Worm (Caenorhabditis elegans) whole organism, mixed stage, embryonic: ENCODE measurements around the gene C08B11.9.

Experiments used
- M03D4.4 ChIP-seq: sonication (generic microtip); optimal IDR thresholded peaks from 2 replicates; lab custom pipeline; 2017; ENCODE audit warnings: mild to moderate bottlenecking, missing genetic modification characterization, missing compliant biosample characterization
- blmp-1 ChIP-seq: fragments of 150-350 bp; optimal IDR thresholded peaks from 2 replicates; lab custom pipeline; 2014; ENCODE audit warnings: missing biosample characterization, missing genetic modification characterization
- ceh-39 ChIP-seq: fragments of 150-350 bp; optimal IDR thresholded peaks from 2 replicates; lab custom pipeline; 2014; ENCODE audit warnings: missing biosample characterization, missing genetic modification characterization
- ceh-43 ChIP-seq: fragments of 200-800 bp; sonication (Bioruptor generic); optimal IDR thresholded peaks from 2 replicates; lab custom pipeline; 2018; ENCODE audit warnings: mild to moderate bottlenecking, missing genetic modification characterization, moderate library complexity, missing compliant biosample characterization
- ces-1 ChIP-seq: fragments of 150-350 bp; optimal IDR thresholded peaks from 2 replicates; lab custom pipeline; 2014; ENCODE audit warnings: missing biosample characterization, missing genetic modification reagents, missing genetic modification characterization
- cnd-1 ChIP-seq: fragments of 200-800 bp; sonication (Bioruptor generic); optimal IDR thresholded peaks from 2 replicates; lab custom pipeline; 2018; ENCODE audit warnings: mild to moderate bottlenecking, missing genetic modification characterization, missing compliant biosample characterization
- drap-1 ChIP-seq: fragments of 200-800 bp; sonication (Bioruptor generic); optimal IDR thresholded peaks from 3 replicates; lab custom pipeline; 2018; ENCODE audit warnings: mild to moderate bottlenecking, missing genetic modification characterization, missing compliant biosample characterization
- elt-1 ChIP-seq: sonication (generic microtip); optimal IDR thresholded peaks from 2 replicates; lab custom pipeline; 2017; ENCODE audit warnings: missing genetic modification characterization, mild to moderate bottlenecking, missing compliant biosample characterization, antibody characterized with exemption, moderate library complexity, borderline replicate concordance; ENCODE audit not compliant: insufficient read depth
- elt-3 ChIP-seq: fragments of 150-350 bp; optimal IDR thresholded peaks from 2 replicates; lab custom pipeline; 2014; ENCODE audit warnings: missing biosample characterization, missing genetic modification characterization
- flh-1 ChIP-seq: fragments of 200-800 bp; sonication (Bioruptor generic); optimal IDR thresholded peaks from 2 replicates; lab custom pipeline; 2018; ENCODE audit warnings: mild to moderate bottlenecking, missing genetic modification characterization, moderate library complexity, missing compliant biosample characterization
- ham-2 ChIP-seq: fragments of 200-800 bp; sonication (Bioruptor generic); optimal IDR thresholded peaks from 2 replicates; lab custom pipeline; 2018; ENCODE audit warnings: mild to moderate bottlenecking, missing genetic modification characterization, missing compliant biosample characterization
- hlh-1 ChIP-seq: fragments of 150-350 bp; optimal IDR thresholded peaks from 2 replicates; lab custom pipeline; 2014; ENCODE audit warnings: missing biosample characterization, missing genetic modification reagents, missing genetic modification characterization
- lin-13 ChIP-seq: fragments of 150-350 bp; optimal IDR thresholded peaks from 2 replicates; lab custom pipeline; 2014; ENCODE audit warnings: missing biosample characterization, missing genetic modification characterization
- lin-32 ChIP-seq: fragments of 200-800 bp; sonication (Bioruptor generic); optimal IDR thresholded peaks from 2 replicates; lab custom pipeline; 2018; ENCODE audit warnings: mild to moderate bottlenecking, missing genetic modification characterization, missing compliant biosample characterization
- lsy-2 ChIP-seq: fragments of 150-350 bp; optimal IDR thresholded peaks from 2 replicates; lab custom pipeline; 2014; ENCODE audit warnings: missing biosample characterization, missing genetic modification characterization
- mep-1 ChIP-seq: fragments of 150-350 bp; optimal IDR thresholded peaks from 2 replicates; lab custom pipeline; 2017; ENCODE audit warnings: missing biosample characterization, missing genetic modification reagents, missing genetic modification characterization, inconsistent platforms
- nhr-12 ChIP-seq: fragments of 150-350 bp; optimal IDR thresholded peaks from 2 replicates; lab custom pipeline; 2014; ENCODE audit warnings: missing biosample characterization, missing genetic modification characterization
- nhr-2 ChIP-seq: fragments of 150-350 bp; optimal IDR thresholded peaks from 2 replicates; lab custom pipeline; 2014; ENCODE audit warnings: missing biosample characterization, missing genetic modification characterization
- nhr-237 ChIP-seq: fragments of 150-350 bp; optimal IDR thresholded peaks from 2 replicates; lab custom pipeline; 2014; ENCODE audit warnings: missing biosample characterization, missing genetic modification characterization
- nhr-28 ChIP-seq: fragments of 150-350 bp; optimal IDR thresholded peaks from 2 replicates; lab custom pipeline; 2014; ENCODE audit warnings: missing biosample characterization, missing genetic modification characterization
- nhr-76 ChIP-seq: sonication (generic microtip); optimal IDR thresholded peaks from 2 replicates; lab custom pipeline; 2017; ENCODE audit warnings: missing biosample characterization, missing genetic modification characterization
- pha-4 ChIP-seq: fragments of 150-350 bp; optimal IDR thresholded peaks from 2 replicates; lab custom pipeline; 2018; ENCODE audit warnings: missing biosample characterization, missing genetic modification reagents, missing genetic modification characterization
- sem-2 ChIP-seq: fragments of 200-800 bp; sonication (Bioruptor generic); optimal IDR thresholded peaks from 2 replicates; lab custom pipeline; 2018; ENCODE audit warnings: mild to moderate bottlenecking, missing genetic modification characterization, missing compliant biosample characterization
- snpc-4 ChIP-seq: fragments of 150-350 bp; optimal IDR thresholded peaks from 2 replicates; lab custom pipeline; 2014; ENCODE audit warnings: missing biosample characterization, missing genetic modification characterization
- sptf-1 ChIP-seq: sonication (generic microtip); optimal IDR thresholded peaks from 2 replicates; lab custom pipeline; 2017; ENCODE audit warnings: mild to moderate bottlenecking, missing genetic modification characterization, moderate library complexity, missing compliant biosample characterization
- unc-120 ChIP-seq: sonication (generic microtip); optimal IDR thresholded peaks from 2 replicates; lab custom pipeline; 2017; ENCODE audit warnings: missing genetic modification characterization, missing compliant biosample characterization; ENCODE audit not compliant: poor library complexity, severe bottlenecking
- unc-39 ChIP-seq: fragments of 150-350 bp; optimal IDR thresholded peaks from 2 replicates; lab custom pipeline; 2014; ENCODE audit warnings: missing biosample characterization, missing genetic modification characterization
- unc-62 ChIP-seq: fragments of 150-350 bp; optimal IDR thresholded peaks from 2 replicates; lab custom pipeline; 2014; ENCODE audit warnings: missing biosample characterization, missing genetic modification reagents, missing genetic modification characterization
- zip-8 ChIP-seq: fragments of 150-350 bp; optimal IDR thresholded peaks from 2 replicates; lab custom pipeline; 2014; ENCODE audit warnings: missing biosample characterization, missing genetic modification characterization
- ztf-11 ChIP-seq: fragments of 150-350 bp; optimal IDR thresholded peaks from 2 replicates; lab custom pipeline; 2014; ENCODE audit warnings: missing biosample characterization, missing genetic modification characterization

The C08B11.9 gene

ce11 chrII:8074058-8074457, 36.1 kb upstream of the C08B11.9 start:
- TF ChIP-seq ces-1 (no peak), unc-62 (GFP tag; lab: Kevin White, UChicago) (no peak), lin-32 (GFP tag; lab: Kevin White, UChicago) (no peak), snpc-4 (tag; lab: Kevin White, UChicago) (no peak), lsy-2 (tag; lab: Kevin White, UChicago) (no peak), drap-1 (GFP tag; lab: Kevin White, UChicago) (no peak), unc-39 (tag; lab: Kevin White, UChicago) (no peak), sem-2 (GFP tag; lab: Kevin White, UChicago) (no peak), nhr-2 (tag; lab: Kevin White, UChicago) (no peak)

- TF ChIP-seq ces-1 (no peak), sem-2 (GFP tag; lab: Kevin White, UChicago) (no peak), nhr-28 (no peak), cnd-1 (tag; lab: Kevin White, UChicago) (no peak), nhr-12 (no peak), nhr-237 (tag; lab: Kevin White, UChicago) (no peak), ham-2 (no peak), drap-1 (GFP tag; lab: Kevin White, UChicago) (no peak), ceh-43 (GFP tag; lab: Kevin White, UChicago) (no peak), hlh-1 (tag; lab: Kevin White, UChicago) (no peak), elt-1 (tag; lab: Kevin White, UChicago) (no peak), unc-120 (tag; lab: Kevin White, UChicago) (no peak), lin-32 (GFP tag; lab: Kevin White, UChicago) (no peak), zip-8 (tag; lab: Kevin White, UChicago) (no peak), M03D4.4 (tag; lab: Kevin White, UChicago) (no peak), elt-3 (tag; lab: Kevin White, UChicago) (no peak), flh-1 (GFP tag; lab: Kevin White, UChicago) (no peak), ztf-11 (tag; lab: Kevin White, UChicago) (no peak), lsy-2 (tag; lab: Kevin White, UChicago) (no peak)
Observed at ce11 chrII:8073222-8073621, 35.3 kb upstream of the C08B11.9 start, which contains the start of gene gpcp-2. gpcp-2 (minus strand) TSS chrII:8073374.

- no peak for TF ChIP-seq M03D4.4 (tag; lab: Kevin White, UChicago)
- peak; percentile 84 for TF ChIP-seq unc-62 (GFP tag; lab: Kevin White, UChicago)
- TF ChIP-seq unc-120 (tag; lab: Kevin White, UChicago), result peak; percentile 60
- TF ChIP-seq ces-1, result peak; percentile 31
- peak; percentile 50 for TF ChIP-seq hlh-1 (tag; lab: Kevin White, UChicago)
Observed at ce11 chrII:8071801-8072544, 34.0 kb upstream of the C08B11.9 start.

ce11 chrII:8071012-8071625, 33.1 kb upstream of the C08B11.9 start:
- TF ChIP-seq hlh-1 (tag; lab: Kevin White, UChicago) (no peak), ztf-11 (tag; lab: Kevin White, UChicago) (no peak), unc-62 (GFP tag; lab: Kevin White, UChicago) (no peak), nhr-237 (tag; lab: Kevin White, UChicago) (no peak), elt-1 (tag; lab: Kevin White, UChicago) (no peak), nhr-12 (no peak)

- TF ChIP-seq M03D4.4 (tag; lab: Kevin White, UChicago) (no peak), unc-39 (tag; lab: Kevin White, UChicago) (no peak), blmp-1 (tag; lab: Kevin White, UChicago) (no peak)
Observed at ce11 chrII:8065985-8066384, 28.0 kb upstream of the C08B11.9 start, which contains the start of gene pdha-1. pdha-1 (plus strand) TSS chrII:8066285.

- TF ChIP-seq cnd-1 (tag; lab: Kevin White, UChicago) (peak; percentile 25), ceh-39 (tag; lab: Kevin White, UChicago) (peak; percentile 43), pha-4 (tag; lab: Kevin White, UChicago) (peak; percentile 73), hlh-1 (tag; lab: Kevin White, UChicago) (peak; percentile 41), drap-1 (GFP tag; lab: Kevin White, UChicago) (peak; percentile 41), ceh-43 (GFP tag; lab: Kevin White, UChicago) (no peak), nhr-237 (tag; lab: Kevin White, UChicago) (peak; percentile 48), sptf-1 (tag; lab: Kevin White, UChicago) (no peak), zip-8 (tag; lab: Kevin White, UChicago) (no peak), lin-13 (peak; percentile 76), mep-1 (tag; lab: Kevin White, UChicago) (peak; percentile 76), lin-32 (GFP tag; lab: Kevin White, UChicago) (no peak), nhr-76 (tag; lab: Kevin White, UChicago) (no peak), lsy-2 (tag; lab: Kevin White, UChicago) (peak; percentile 63), ces-1 (peak; percentile 59), blmp-1 (tag; lab: Kevin White, UChicago) (no peak)
Observed at ce11 chrII:8062334-8062791, 24.4 kb upstream of the C08B11.9 start, which contains the start of gene ufd-2. ufd-2 (plus strand) TSS chrII:8062741.
